Worm (Caenorhabditis elegans): Measurements from ENCODE around the gene F19B10.6.

Gene F19B10.6

ce11 chrII:3663796-3664195 lies at the start of gene F19B10.6:
TSS of gene F19B10.6 (minus strand) at chrII:3663896.
- no peak for TF ChIP-seq aptf-3 (GFP tag; IDR thresholded peaks at IDR 0.05)
- TF ChIP-seq K11D2.4 (GFP tag; IDR thresholded peaks at IDR 0.05) = no peak
- no peak for TF ChIP-seq F33H1.4 (GFP tag; IDR thresholded peaks at IDR 0.05)
- TF ChIP-seq F49E8.2 (tag; optimal IDR thresholded peaks at IDR 0.05; ENCODE audit: insufficient read depth) = no peak
- TF ChIP-seq snpc-1.1 (tag; optimal IDR thresholded peaks at IDR 0.05; ENCODE audit: insufficient read depth) = no peak
- no peak for TF ChIP-seq gei-17 (GFP tag; optimal IDR thresholded peaks at IDR 0.05)
- no peak for TF ChIP-seq F22D6.2 (tag; optimal IDR thresholded peaks at IDR 0.05)
- no peak for TF ChIP-seq ceh-58 (GFP tag; IDR thresholded peaks at IDR 0.05)
- TF ChIP-seq snpc-1.3 (tag; optimal IDR thresholded peaks at IDR 0.05; ENCODE audit: insufficient read depth) = no peak
- no peak for TF ChIP-seq hlh-26 (GFP tag; conservative IDR thresholded peaks at IDR 0.05)
- TF ChIP-seq hmg-1.2 (GFP tag; IDR thresholded peaks at IDR 0.05) = no peak

ce11 chrII:3711047-3711446 lies 47.4 kb upstream of the F19B10.6 start, which contains the start of gene fbxc-53:
TSS of gene fbxc-53 (plus strand) at chrII:3711291.
- TF ChIP-seq egl-18 (GFP tag; IDR thresholded peaks at IDR 0.05) (no peak), nhr-27 (tag; optimal IDR thresholded peaks at IDR 0.05) (no peak), ztf-26 (tag; optimal IDR thresholded peaks at IDR 0.05) (no peak), B0035.1 (tag; optimal IDR thresholded peaks at IDR 0.05) (no peak), Y79H2A.3 (GFP tag; conservative IDR thresholded peaks at IDR 0.05) (no peak), let-607 (tag; optimal IDR thresholded peaks at IDR 0.05) (no peak), repo-1 (tag; optimal IDR thresholded peaks at IDR 0.05) (no peak)

- TF ChIP-seq lir-1 (GFP tag; conservative IDR thresholded peaks at IDR 0.05) (no peak), hlh-12 (tag; optimal IDR thresholded peaks at IDR 0.05) (no peak), rcor-1 (GFP tag; IDR thresholded peaks at IDR 0.05) (no peak), pha-4 (tag; optimal IDR thresholded peaks at IDR 0.05) (no peak), unc-62 (GFP tag; optimal IDR thresholded peaks at IDR 0.05) (no peak), cebp-1 (GFP tag; IDR thresholded peaks at IDR 0.05) (no peak), cebp-1 (tag; optimal IDR thresholded peaks at IDR 0.05) (no peak), attf-6 (GFP tag; IDR thresholded peaks at IDR 0.05) (no peak), B0035.1 (tag; optimal IDR thresholded peaks at IDR 0.05) (no peak), F22D6.2 (tag; optimal IDR thresholded peaks at IDR 0.05) (no peak), unc-130 (GFP tag; optimal IDR thresholded peaks at IDR 0.05) (no peak), lin-40 (tag; optimal IDR thresholded peaks at IDR 0.05) (no peak), dpff-1 (tag; optimal IDR thresholded peaks at IDR 0.05) (no peak), nhr-179 (tag; optimal IDR thresholded peaks at IDR 0.05) (no peak), efl-1 (GFP tag; optimal IDR thresholded peaks at IDR 0.05) (no peak)
These were observed 45.6 kb upstream of the F19B10.6 start, which contains the start of gene srx-110 for ce11 chrII:3709255-3709654. TSS of gene srx-110 (plus strand) at chrII:3709555.

ce11 chrII:3705320-3705719 lies 41.6 kb upstream of the F19B10.6 start, which contains the start of gene srx-108:
TSS of gene srx-108 (plus strand) at chrII:3705620.
- TF ChIP-seq madf-3 (GFP tag; IDR thresholded peaks at IDR 0.05) (no peak), akir-1 (GFP tag; optimal IDR thresholded peaks at IDR 0.05) (no peak), pbrm-1 (GFP tag; IDR thresholded peaks at IDR 0.05) (no peak), aptf-3 (GFP tag; IDR thresholded peaks at IDR 0.05) (no peak), chd-7 (tag; optimal IDR thresholded peaks at IDR 0.05) (no peak), zim-3 (tag; optimal IDR thresholded peaks at IDR 0.05) (no peak), hmg-1.2 (GFP tag; IDR thresholded peaks at IDR 0.05) (no peak), Y79H2A.3 (GFP tag; conservative IDR thresholded peaks at IDR 0.05) (no peak), attf-5 (GFP tag; optimal IDR thresholded peaks at IDR 0.05) (no peak), madf-10 (tag; optimal IDR thresholded peaks at IDR 0.05) (no peak), cebp-2 (GFP tag; IDR thresholded peaks at IDR 0.05) (no peak)

Measured in whole organism, young adult.